Worm (Caenorhabditis elegans): ENCODE results near the gene mtrr-1.

The mtrr-1 gene

DNA sequence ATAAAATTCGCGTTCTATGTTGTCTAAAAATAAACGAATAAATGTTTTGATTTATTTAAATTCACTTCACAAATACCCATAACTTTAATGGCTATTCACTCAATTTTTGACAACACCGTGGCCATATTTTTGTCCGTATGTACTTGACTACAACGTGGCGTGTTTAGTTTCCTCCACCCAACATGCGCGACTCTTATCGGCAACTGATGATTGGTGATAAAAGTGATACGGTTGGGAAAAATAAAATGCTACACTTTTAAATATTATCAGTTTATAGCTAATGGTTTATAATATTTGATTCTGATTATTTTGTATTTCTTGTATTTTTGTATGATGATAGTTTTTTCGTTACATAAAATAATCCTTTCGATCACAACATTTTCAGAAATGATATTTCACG, 5.9 kb downstream of the mtrr-1 start, which contains the start of gene acs-7:
TSS of gene acs-7 (plus strand) at position 386 of the 400 bp plus-strand sequence.
- TF ChIP-seq tab-1 (GFP tag; IDR thresholded peaks at IDR 0.05) (no peak), ztf-29 (GFP tag; IDR thresholded peaks at IDR 0.05) (no peak), flt-1 (GFP tag; IDR thresholded peaks at IDR 0.05) (no peak), T22C8.4 (GFP tag; IDR thresholded peaks at IDR 0.05) (no peak), klf-2 (GFP tag; conservative IDR thresholded peaks at IDR 0.05) (no peak), ref-1 (GFP tag; conservative IDR thresholded peaks at IDR 0.05) (no peak), ztf-23 (GFP tag; IDR thresholded peaks at IDR 0.05) (no peak), med-1 (GFP tag; optimal IDR thresholded peaks at IDR 0.05; ENCODE audit: insufficient read depth) (no peak), cog-1 (tag; optimal IDR thresholded peaks at IDR 0.05) (no peak)

DNA sequence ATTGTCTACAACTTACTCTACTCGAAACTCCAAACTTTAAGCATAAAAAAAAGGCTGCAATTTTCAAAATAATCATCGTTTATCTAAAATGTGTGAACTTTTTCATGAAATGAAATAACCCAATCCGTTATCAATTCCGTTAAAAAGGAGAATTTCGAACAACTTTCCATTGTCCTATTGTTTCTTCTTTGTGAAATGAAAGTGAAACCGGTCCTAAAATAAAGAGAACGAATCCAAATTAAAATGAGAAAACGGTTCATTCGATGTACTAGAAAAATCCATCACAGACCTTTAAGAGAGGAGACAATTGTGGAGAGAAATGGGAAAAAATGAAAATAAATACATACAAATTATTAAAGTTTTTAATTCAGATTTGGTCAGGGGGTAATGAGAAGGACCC, 9.9 kb downstream of the mtrr-1 start, which contains the start of gene C01G6.9:
TSS of gene C01G6.9 (minus strand) at position 141 of the 400 bp plus-strand sequence.
- TF ChIP-seq klf-2 (GFP tag; conservative IDR thresholded peaks at IDR 0.05), result no peak
- no peak for TF ChIP-seq ztf-29 (GFP tag; IDR thresholded peaks at IDR 0.05)
- no peak for TF ChIP-seq med-1 (GFP tag; optimal IDR thresholded peaks at IDR 0.05; ENCODE audit: insufficient read depth)
- no peak for TF ChIP-seq T22C8.4 (GFP tag; IDR thresholded peaks at IDR 0.05)
- no peak for TF ChIP-seq ztf-23 (GFP tag; IDR thresholded peaks at IDR 0.05)
- TF ChIP-seq tab-1 (GFP tag; IDR thresholded peaks at IDR 0.05), result no peak
- no peak for TF ChIP-seq ref-1 (GFP tag; conservative IDR thresholded peaks at IDR 0.05)
- no peak for TF ChIP-seq flt-1 (GFP tag; IDR thresholded peaks at IDR 0.05)
- TF ChIP-seq cog-1 (tag; optimal IDR thresholded peaks at IDR 0.05), result no peak

DNA sequence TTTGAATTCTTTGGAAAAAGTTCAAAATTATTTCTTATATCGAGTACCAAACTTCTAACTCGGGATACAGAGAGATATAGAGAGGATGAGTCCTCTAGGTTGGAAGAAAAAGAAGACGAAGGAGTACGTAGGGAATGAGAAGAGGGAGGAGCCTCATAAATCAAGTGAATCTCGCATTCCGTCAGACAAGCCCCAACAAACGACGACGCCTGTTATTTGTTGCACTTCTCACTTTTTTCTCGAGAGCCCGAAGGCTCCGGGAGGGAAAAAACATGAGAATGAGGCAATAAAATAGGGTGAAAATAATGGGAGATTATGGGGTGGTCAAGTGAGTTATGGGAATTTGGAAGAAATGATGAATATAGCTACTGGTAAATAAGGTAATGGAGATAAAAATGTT, 13.9 kb downstream of the mtrr-1 start:
- TF ChIP-seq T22C8.4 (GFP tag; IDR thresholded peaks at IDR 0.05) (no peak), cog-1 (tag; optimal IDR thresholded peaks at IDR 0.05) (no peak), ztf-23 (GFP tag; IDR thresholded peaks at IDR 0.05) (no peak), klf-2 (GFP tag; conservative IDR thresholded peaks at IDR 0.05) (no peak), flt-1 (GFP tag; IDR thresholded peaks at IDR 0.05) (no peak), tab-1 (GFP tag; IDR thresholded peaks at IDR 0.05) (no peak), ref-1 (GFP tag; conservative IDR thresholded peaks at IDR 0.05) (no peak), ztf-29 (GFP tag; IDR thresholded peaks at IDR 0.05) (no peak), med-1 (GFP tag; optimal IDR thresholded peaks at IDR 0.05; ENCODE audit: insufficient read depth) (no peak)

DNA sequence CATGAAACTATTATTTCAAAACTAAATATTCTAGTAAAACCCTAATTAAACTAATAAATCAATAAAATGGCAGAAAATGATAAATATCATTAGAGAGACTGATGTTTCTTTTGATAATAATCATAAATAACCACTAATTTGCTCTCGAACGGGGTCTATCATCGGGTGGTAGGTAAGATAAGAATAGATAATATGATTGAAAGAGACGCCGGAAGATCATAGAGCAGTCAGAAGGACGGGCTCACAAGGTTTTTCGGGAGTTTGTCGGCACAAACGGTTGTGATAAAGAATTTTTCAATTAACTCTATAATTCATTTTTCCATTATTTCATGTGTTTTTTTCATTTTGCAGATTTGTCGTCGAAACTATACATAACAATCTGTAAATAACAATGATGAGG, 15.3 kb downstream of the mtrr-1 start:
- TF ChIP-seq ztf-29 (GFP tag; IDR thresholded peaks at IDR 0.05) (no peak), ref-1 (GFP tag; conservative IDR thresholded peaks at IDR 0.05) (no peak), T22C8.4 (GFP tag; IDR thresholded peaks at IDR 0.05) (no peak), ztf-23 (GFP tag; IDR thresholded peaks at IDR 0.05) (no peak), med-1 (GFP tag; optimal IDR thresholded peaks at IDR 0.05; ENCODE audit: insufficient read depth) (no peak), klf-2 (GFP tag; conservative IDR thresholded peaks at IDR 0.05) (no peak), tab-1 (GFP tag; IDR thresholded peaks at IDR 0.05) (no peak), cog-1 (tag; optimal IDR thresholded peaks at IDR 0.05) (no peak), flt-1 (GFP tag; IDR thresholded peaks at IDR 0.05) (no peak)

DNA sequence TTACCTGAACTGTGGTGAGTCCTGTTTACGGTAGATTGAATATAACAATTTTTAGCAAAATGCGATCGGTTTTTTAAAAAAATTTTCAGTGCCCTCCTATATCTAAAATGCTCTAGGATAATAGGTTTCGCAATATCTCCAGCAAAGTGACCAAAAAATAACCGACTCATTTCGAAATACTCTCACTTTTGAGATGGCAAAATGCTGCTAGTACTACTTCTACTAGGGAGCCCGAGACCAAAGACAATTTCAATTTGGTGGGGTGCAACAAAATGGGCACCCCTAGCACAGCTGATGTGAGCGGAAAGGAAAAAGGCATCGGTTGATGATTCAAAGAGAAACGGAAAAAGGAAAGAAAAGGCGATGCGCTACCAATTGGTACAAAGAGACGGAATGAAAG, 17.8 kb downstream of the mtrr-1 start:
- no peak for TF ChIP-seq ref-1 (GFP tag; conservative IDR thresholded peaks at IDR 0.05)
- no peak for TF ChIP-seq klf-2 (GFP tag; conservative IDR thresholded peaks at IDR 0.05)
- TF ChIP-seq flt-1 (GFP tag; IDR thresholded peaks at IDR 0.05), result 0 out of 2 replicates have a peak, but pooled peaks have one; percentile 52

DNA sequence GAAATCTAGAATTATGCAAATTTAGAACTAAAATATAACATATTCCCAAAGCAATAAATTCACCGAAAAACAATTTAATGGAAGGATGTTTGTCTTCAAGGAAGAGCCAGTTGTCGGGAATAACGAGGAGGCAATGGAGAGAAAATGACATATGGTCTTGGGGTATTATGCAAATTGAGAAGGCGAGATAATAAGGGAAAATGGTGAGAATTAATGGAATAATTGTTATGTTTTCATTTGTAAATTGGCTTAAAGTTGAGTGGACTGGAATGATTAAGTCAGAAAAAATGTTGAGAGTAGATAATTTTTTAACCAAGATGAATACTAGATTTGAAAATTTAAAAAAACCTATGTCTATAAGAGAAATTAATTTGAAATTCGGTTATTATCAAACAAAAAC, 19.1 kb downstream of the mtrr-1 start:
- 0 out of 2 replicates have a peak, but pooled peaks have one; percentile 26 for TF ChIP-seq tab-1 (GFP tag; IDR thresholded peaks at IDR 0.05)
- TF ChIP-seq ztf-23 (GFP tag; IDR thresholded peaks at IDR 0.05), result no peak

DNA sequence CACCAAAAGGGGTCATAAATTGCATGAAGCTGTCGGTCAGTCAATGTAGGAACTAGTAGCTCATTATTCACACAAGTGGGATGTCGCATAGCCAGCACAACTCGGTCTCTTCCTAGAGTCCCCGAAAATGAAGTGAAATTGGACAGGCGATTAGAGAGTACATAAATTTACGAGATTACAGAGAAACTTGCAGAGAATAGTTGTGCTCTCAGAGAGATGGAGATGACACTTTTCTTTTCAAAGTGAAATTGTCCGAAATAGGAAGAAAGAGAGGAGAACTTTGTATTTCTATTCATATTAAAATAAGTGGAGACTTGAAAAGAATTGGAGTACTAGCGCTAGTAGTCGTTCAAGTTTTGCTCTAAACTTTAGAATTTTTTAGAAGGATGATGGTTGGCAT, 19.8 kb downstream of the mtrr-1 start:
- TF ChIP-seq ref-1 (GFP tag; conservative IDR thresholded peaks at IDR 0.05), result no peak
- TF ChIP-seq tab-1 (GFP tag; IDR thresholded peaks at IDR 0.05), result no peak
- TF ChIP-seq med-1 (GFP tag; optimal IDR thresholded peaks at IDR 0.05; ENCODE audit: insufficient read depth), result no peak
- TF ChIP-seq klf-2 (GFP tag; conservative IDR thresholded peaks at IDR 0.05), result no peak
- no peak for TF ChIP-seq T22C8.4 (GFP tag; IDR thresholded peaks at IDR 0.05)
- TF ChIP-seq ztf-29 (GFP tag; IDR thresholded peaks at IDR 0.05), result no peak
- TF ChIP-seq ztf-23 (GFP tag; IDR thresholded peaks at IDR 0.05), result no peak
- TF ChIP-seq cog-1 (tag; optimal IDR thresholded peaks at IDR 0.05), result no peak
- no peak for TF ChIP-seq flt-1 (GFP tag; IDR thresholded peaks at IDR 0.05)

DNA sequence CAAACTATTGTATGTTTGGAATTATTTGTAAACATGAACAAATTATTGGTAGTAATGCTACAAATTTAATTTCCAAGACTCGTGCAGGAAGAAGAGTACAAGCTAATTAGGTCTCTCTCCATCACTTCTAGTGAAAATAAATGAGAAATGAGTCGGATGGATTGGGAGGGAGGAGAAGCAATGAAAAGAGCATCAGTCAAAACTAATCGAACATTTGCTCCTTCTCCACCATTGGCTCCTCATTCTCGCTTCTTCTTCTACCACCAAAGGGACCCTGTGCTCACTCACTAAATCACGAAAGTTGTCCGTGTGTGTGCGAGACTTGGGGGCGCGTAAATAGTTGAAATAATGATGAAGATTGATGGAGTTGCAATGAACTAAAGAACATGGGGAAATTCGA, 21.1 kb downstream of the mtrr-1 start:
- TF ChIP-seq ztf-23 (GFP tag; IDR thresholded peaks at IDR 0.05) (no peak), T22C8.4 (GFP tag; IDR thresholded peaks at IDR 0.05) (no peak), flt-1 (GFP tag; IDR thresholded peaks at IDR 0.05) (no peak), ref-1 (GFP tag; conservative IDR thresholded peaks at IDR 0.05) (no peak), med-1 (GFP tag; optimal IDR thresholded peaks at IDR 0.05; ENCODE audit: insufficient read depth) (no peak), tab-1 (GFP tag; IDR thresholded peaks at IDR 0.05) (no peak), cog-1 (tag; optimal IDR thresholded peaks at IDR 0.05) (no peak), ztf-29 (GFP tag; IDR thresholded peaks at IDR 0.05) (no peak), klf-2 (GFP tag; conservative IDR thresholded peaks at IDR 0.05) (no peak)

DNA sequence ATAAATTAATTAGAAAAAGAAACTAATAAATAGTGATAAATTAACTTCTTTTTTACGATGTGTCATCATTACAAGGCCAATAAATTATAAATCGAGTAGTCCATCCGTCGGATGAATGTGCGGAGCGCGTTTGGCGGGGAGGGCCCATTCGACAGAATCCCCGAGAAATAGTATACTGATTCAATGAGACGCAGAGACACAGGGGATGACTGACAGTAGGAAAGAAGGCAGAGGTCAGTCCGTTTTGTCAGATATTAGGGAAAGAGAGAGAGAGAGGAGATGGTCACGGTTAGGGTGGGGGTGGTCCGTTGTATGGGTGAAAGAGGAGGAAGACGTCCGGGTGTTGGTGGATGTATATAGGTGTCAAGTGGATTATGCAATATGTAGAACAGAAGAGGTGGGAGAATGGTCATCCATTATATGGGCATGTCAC, 22.9 kb downstream of the mtrr-1 start:
- no peak for TF ChIP-seq T22C8.4 (GFP tag; IDR thresholded peaks at IDR 0.05)
- 0 out of 2 replicates have a peak, but pooled peaks have one; percentile 62 for TF ChIP-seq flt-1 (GFP tag; IDR thresholded peaks at IDR 0.05)
- no peak for TF ChIP-seq ztf-23 (GFP tag; IDR thresholded peaks at IDR 0.05)
- no peak for TF ChIP-seq ref-1 (GFP tag; conservative IDR thresholded peaks at IDR 0.05)
- no peak for TF ChIP-seq klf-2 (GFP tag; conservative IDR thresholded peaks at IDR 0.05)
- TF ChIP-seq cog-1 (tag; optimal IDR thresholded peaks at IDR 0.05), result peak; percentile 59
- TF ChIP-seq tab-1 (GFP tag; IDR thresholded peaks at IDR 0.05), result peak; percentile 59; the same call in 1 of the 2 replicates
- TF ChIP-seq ztf-29 (GFP tag; IDR thresholded peaks at IDR 0.05), result no peak

DNA sequence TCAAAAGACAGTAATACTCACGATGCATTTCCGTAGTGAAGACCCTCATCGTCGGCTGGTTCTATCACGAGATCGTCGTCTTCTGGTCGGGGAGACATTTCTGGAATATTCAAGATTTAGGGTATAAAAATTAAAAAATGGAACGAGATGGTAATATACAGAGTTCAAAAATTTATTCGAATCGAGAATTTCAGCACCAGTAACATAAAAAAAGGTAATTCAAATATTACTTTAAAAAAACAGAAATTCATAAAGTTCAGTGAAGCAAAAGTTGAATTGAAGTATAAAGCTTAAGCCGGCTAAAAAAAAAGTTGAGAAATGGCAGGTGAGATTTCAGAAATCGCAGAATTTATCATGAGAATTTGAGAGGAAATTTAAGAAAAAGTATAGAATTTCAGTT, 24.4 kb downstream of the mtrr-1 start, which contains the start of gene cam-1:
TSS of gene cam-1 (minus strand) at position 101 of the 400 bp plus-strand sequence.
- TF ChIP-seq T22C8.4 (GFP tag; IDR thresholded peaks at IDR 0.05) (no peak), ztf-29 (GFP tag; IDR thresholded peaks at IDR 0.05) (no peak), ref-1 (GFP tag; conservative IDR thresholded peaks at IDR 0.05) (no peak), tab-1 (GFP tag; IDR thresholded peaks at IDR 0.05) (no peak), klf-2 (GFP tag; conservative IDR thresholded peaks at IDR 0.05) (no peak), ztf-23 (GFP tag; IDR thresholded peaks at IDR 0.05) (no peak), flt-1 (GFP tag; IDR thresholded peaks at IDR 0.05) (no peak), med-1 (GFP tag; optimal IDR thresholded peaks at IDR 0.05; ENCODE audit: insufficient read depth) (no peak), cog-1 (tag; optimal IDR thresholded peaks at IDR 0.05) (no peak)
